Worm (Caenorhabditis elegans) whole organism, late embryonic: ENCODE results near the gene npp-21.
A peak's percentile ranks its signal among the peaks of the same experiment; 100 is the strongest.

Experiments used
- ceh-18 ChIP-seq: sonication (generic microtip); optimal IDR thresholded peaks from 2 replicates; lab custom pipeline; 2016; ENCODE audit warnings: missing genetic modification characterization, missing compliant biosample characterization
- unc-3 ChIP-seq, 2 experiments: fragments of 200-800 bp in 1 of 2; sonication (Bioruptor generic) in 1 of 2; sonication (generic microtip) in 1 of 2; conservative IDR thresholded peaks in 1 of 2; optimal IDR thresholded peaks in 1 of 2; 2 replicates each; pipeline versions ENCODE4 v1.3.6 to Lab custom; 2016 to 2022; ENCODE audit warnings: missing compliant biosample characterization in 2 of 2, missing genetic modification characterization in 2 of 2, missing genetic modification reagents in 1 of 2

npp-21 gene

ce11 chrII:7651171-7651570 is 51.7 kb downstream of the npp-21 start, which contains the start of gene pde-4:
Gene pde-4 (minus strand): TSS chrII:7651246.
- TF ChIP-seq unc-3 (GFP tag; conservative IDR thresholded peaks at IDR 0.05; lab: Robert Waterston, UW) (no peak), unc-3 (tag; optimal IDR thresholded peaks at IDR 0.05; lab: Kevin White, UChicago) (no peak), ceh-18 (tag; lab: Kevin White, UChicago) (peak; percentile 16)
